Worm (Caenorhabditis elegans) whole organism, early embryonic: Measurements from ENCODE around the gene C31B8.7.

Source experiments
- F13C5.2 ChIP-seq: sonication (generic microtip); optimal IDR thresholded peaks from 2 replicates; lab custom pipeline; 2017; ENCODE audit warnings: mild to moderate bottlenecking, missing genetic modification characterization, inconsistent platforms, missing compliant biosample characterization
- aly-1 ChIP-seq: sonication (generic microtip); optimal IDR thresholded peaks from 2 replicates; lab custom pipeline; 2016; ENCODE audit warnings: missing genetic modification characterization, missing compliant biosample characterization
- ama-1 ChIP-seq: fragments of 150-350 bp; optimal IDR thresholded peaks from 2 replicates; lab custom pipeline; 2014
- ceh-13 ChIP-seq: fragments of 200-800 bp; sonication (Bioruptor generic); optimal IDR thresholded peaks from 2 replicates; lab custom pipeline; 2018; ENCODE audit warnings: mild to moderate bottlenecking, missing genetic modification characterization, missing compliant biosample characterization
- ceh-36 ChIP-seq: sonication (generic microtip); optimal IDR thresholded peaks from 2 replicates; lab custom pipeline; 2016; ENCODE audit warnings: missing genetic modification characterization, inconsistent platforms, missing compliant biosample characterization
- ets-7 ChIP-seq: sonication (generic microtip); optimal IDR thresholded peaks from 2 replicates; lab custom pipeline; 2016; ENCODE audit warnings: missing genotype, missing genetic modification characterization, missing compliant biosample characterization
- flt-1 ChIP-seq: fragments of 200-800 bp; sonication (Bioruptor generic); IDR thresholded peaks from 2 replicates; pipeline ENCODE4 v1.3.6; 2022; ENCODE audit warnings: missing genetic modification characterization, missing compliant biosample characterization
- hnd-1 ChIP-seq: sonication (generic microtip); optimal IDR thresholded peaks from 2 replicates; lab custom pipeline; 2016; ENCODE audit warnings: missing genetic modification characterization, missing compliant biosample characterization
- sea-1 ChIP-seq: fragments of 200-800 bp; sonication (Bioruptor generic); conservative IDR thresholded peaks from 2 replicates; pipeline ENCODE4 v1.3.6; 2022; ENCODE audit warnings: missing genetic modification characterization, missing compliant biosample characterization
- tbx-11 ChIP-seq: fragments of 200-800 bp; sonication (Bioruptor generic); IDR thresholded peaks from 2 replicates; pipeline ENCODE4 v1.3.6; 2022; ENCODE audit warnings: missing genetic modification characterization, missing compliant biosample characterization
- tra-4 ChIP-seq: sonication (generic microtip); optimal IDR thresholded peaks from 2 replicates; lab custom pipeline; 2017; ENCODE audit warnings: missing genetic modification characterization, missing compliant biosample characterization

DNA sequence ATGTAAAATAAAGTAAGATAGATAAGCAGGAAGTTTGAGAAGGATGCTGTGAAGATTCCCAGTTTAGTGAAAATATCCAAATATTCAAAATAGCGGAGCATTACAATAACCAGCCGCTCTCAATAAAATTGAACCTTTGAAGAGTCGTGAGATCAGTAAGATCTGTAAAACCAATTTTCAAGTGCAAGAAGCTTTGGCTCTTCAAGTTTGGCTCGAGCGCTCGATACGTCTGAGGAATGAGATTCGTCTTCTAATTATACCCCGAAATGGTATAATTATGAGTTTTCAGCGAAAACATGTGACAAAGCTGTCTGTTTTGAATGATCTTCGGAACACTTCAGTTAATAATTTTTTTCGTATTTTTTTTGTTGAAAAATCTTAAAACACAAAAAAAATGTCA lies 3.3 kb downstream of the C31B8.7 start, which contains the start of gene str-46:
- no peak for TF ChIP-seq ama-1 (lab: Kevin White, UChicago)
- no peak for TF ChIP-seq ceh-36 (tag; lab: Kevin White, UChicago)
- TF ChIP-seq flt-1 (GFP tag; lab: Robert Waterston, UW), result no peak
- TF ChIP-seq F13C5.2 (tag; lab: Kevin White, UChicago), result no peak
- no peak for TF ChIP-seq hnd-1 (tag; lab: Kevin White, UChicago)
- TF ChIP-seq tra-4 (tag; lab: Kevin White, UChicago), result no peak
- no peak for TF ChIP-seq sea-1 (GFP tag; lab: Robert Waterston, UW)
- no peak for TF ChIP-seq ceh-13 (GFP tag; lab: Kevin White, UChicago)
- TF ChIP-seq aly-1 (tag; lab: Kevin White, UChicago), result no peak
- TF ChIP-seq ets-7 (tag; lab: Kevin White, UChicago), result no peak
- no peak for TF ChIP-seq tbx-11 (GFP tag; lab: Robert Waterston, UW)
